Worm (Caenorhabditis elegans) whole organism, late embryonic: ENCODE results near the gene sri-21.
"Not testable (repeated sequence)": the region's sequence is repeated elsewhere in the genome, so short reads cannot be mapped to it uniquely, and the experiment has no call there.

Experiments used
- F13H6.1 ChIP-seq: sonication (generic microtip); optimal IDR thresholded peaks from 2 replicates; lab custom pipeline; 2016; ENCODE audit warnings: missing genetic modification characterization, missing compliant biosample characterization
- ahr-1 ChIP-seq: sonication (generic microtip); optimal IDR thresholded peaks from 2 replicates; lab custom pipeline; 2016; ENCODE audit warnings: missing genetic modification characterization, missing compliant biosample characterization
- ceh-14 ChIP-seq: sonication (generic microtip); optimal IDR thresholded peaks from 2 replicates; lab custom pipeline; 2016; ENCODE audit warnings: missing genotype, missing genetic modification characterization, missing compliant biosample characterization
- ceh-2 ChIP-seq: sonication (generic microtip); optimal IDR thresholded peaks from 2 replicates; lab custom pipeline; 2016; ENCODE audit warnings: missing genotype, missing genetic modification characterization, missing compliant biosample characterization
- ceh-31 ChIP-seq: sonication (generic microtip); optimal IDR thresholded peaks from 2 replicates; lab custom pipeline; 2016; ENCODE audit warnings: missing genetic modification characterization, missing compliant biosample characterization
- ceh-34 ChIP-seq: sonication (generic microtip); optimal IDR thresholded peaks from 2 replicates; lab custom pipeline; 2016; ENCODE audit warnings: mild to moderate bottlenecking, missing genetic modification characterization, missing compliant biosample characterization
- ceh-48 ChIP-seq: sonication (generic microtip); optimal IDR thresholded peaks from 2 replicates; lab custom pipeline; 2016; ENCODE audit warnings: missing genetic modification characterization, inconsistent platforms, missing compliant biosample characterization
- ceh-9 ChIP-seq: sonication (generic microtip); optimal IDR thresholded peaks from 2 replicates; lab custom pipeline; 2016; ENCODE audit warnings: mild to moderate bottlenecking, missing genetic modification characterization, inconsistent platforms, missing compliant biosample characterization
- dmd-4 ChIP-seq: sonication (generic microtip); optimal IDR thresholded peaks from 2 replicates; lab custom pipeline; 2016; ENCODE audit warnings: borderline replicate concordance, missing genetic modification characterization, missing compliant biosample characterization
- elt-2 ChIP-seq: sonication (generic microtip); optimal IDR thresholded peaks from 2 replicates; lab custom pipeline; 2016; ENCODE audit warnings: missing genetic modification reagents, missing genetic modification characterization, missing compliant biosample characterization
- elt-4 ChIP-seq: sonication (generic microtip); optimal IDR thresholded peaks from 2 replicates; lab custom pipeline; 2016; ENCODE audit warnings: missing genetic modification characterization, missing compliant biosample characterization
- fax-1 ChIP-seq: sonication (generic microtip); optimal IDR thresholded peaks from 2 replicates; lab custom pipeline; 2016; ENCODE audit warnings: missing genotype, missing genetic modification characterization, missing compliant biosample characterization
- fkh-10 ChIP-seq: fragments of 150-350 bp; optimal IDR thresholded peaks from 2 replicates; lab custom pipeline; 2014; ENCODE audit warnings: missing biosample characterization, missing genetic modification reagents, missing genetic modification characterization
- hlh-15 ChIP-seq: sonication (generic microtip); optimal IDR thresholded peaks from 2 replicates; lab custom pipeline; 2016; ENCODE audit warnings: missing genetic modification characterization, missing compliant biosample characterization
- hlh-30 ChIP-seq: sonication (generic microtip); optimal IDR thresholded peaks from 2 replicates; lab custom pipeline; 2017; ENCODE audit warnings: antibody characterized with exemption, missing genetic modification characterization, missing compliant biosample characterization; ENCODE audit not compliant: insufficient read depth
- hlh-8 ChIP-seq: sonication (generic microtip); optimal IDR thresholded peaks from 2 replicates; lab custom pipeline; 2016; ENCODE audit warnings: missing genotype, missing genetic modification characterization, missing compliant biosample characterization
- lim-6 ChIP-seq: sonication (generic microtip); optimal IDR thresholded peaks from 2 replicates; lab custom pipeline; 2016; ENCODE audit warnings: missing genetic modification characterization, missing compliant biosample characterization
- nhr-11 ChIP-seq: fragments of 150-350 bp; optimal IDR thresholded peaks from 2 replicates; lab custom pipeline; 2014; ENCODE audit warnings: missing biosample characterization, missing genetic modification characterization
- npax-4 ChIP-seq: sonication (generic microtip); optimal IDR thresholded peaks from 2 replicates; lab custom pipeline; 2016; ENCODE audit warnings: missing genetic modification characterization, missing compliant biosample characterization
- odd-2 ChIP-seq: sonication (generic microtip); optimal IDR thresholded peaks from 2 replicates; lab custom pipeline; 2017; ENCODE audit warnings: antibody characterized with exemption, mild to moderate bottlenecking, missing genetic modification characterization, missing compliant biosample characterization
- pat-9 ChIP-seq: fragments of 200-800 bp; sonication (Bioruptor generic); optimal IDR thresholded peaks from 2 replicates; lab custom pipeline; 2018; ENCODE audit warnings: mild to moderate bottlenecking, missing genetic modification characterization, moderate library complexity, missing compliant biosample characterization
- pax-1 ChIP-seq: fragments of 150-350 bp; optimal IDR thresholded peaks from 2 replicates; lab custom pipeline; 2014; ENCODE audit warnings: missing biosample characterization, missing genetic modification characterization
- pha-4 ChIP-seq: fragments of 150-350 bp; optimal IDR thresholded peaks from 2 replicates; lab custom pipeline; 2018; ENCODE audit warnings: missing biosample characterization, missing genetic modification reagents, missing genetic modification characterization
- ref-2 ChIP-seq: sonication (generic microtip); optimal IDR thresholded peaks from 2 replicates; lab custom pipeline; 2016; ENCODE audit warnings: missing genetic modification characterization, missing compliant biosample characterization
- rnt-1 ChIP-seq: sonication (generic microtip); optimal IDR thresholded peaks from 2 replicates; lab custom pipeline; 2016; ENCODE audit warnings: missing genetic modification characterization, missing compliant biosample characterization
- sox-2 ChIP-seq: fragments of 200-800 bp; sonication (Bioruptor generic); IDR thresholded peaks from 2 replicates; pipeline ENCODE4 v1.3.6; 2022; ENCODE audit warnings: missing genetic modification reagents, missing genetic modification characterization, missing compliant biosample characterization
- sox-4 ChIP-seq: sonication (generic microtip); optimal IDR thresholded peaks from 2 replicates; lab custom pipeline; 2017; ENCODE audit warnings: mild to moderate bottlenecking, missing genetic modification characterization, inconsistent platforms, missing compliant biosample characterization
- syd-9 ChIP-seq: sonication (generic microtip); optimal IDR thresholded peaks from 2 replicates; lab custom pipeline; 2016; ENCODE audit warnings: mild to moderate bottlenecking, missing genetic modification characterization, moderate library complexity, missing compliant biosample characterization
- tbx-2 ChIP-seq: sonication (generic microtip); optimal IDR thresholded peaks from 2 replicates; lab custom pipeline; 2016; ENCODE audit warnings: missing genetic modification characterization, missing compliant biosample characterization
- tbx-7 ChIP-seq: sonication (generic microtip); optimal IDR thresholded peaks from 2 replicates; lab custom pipeline; 2016; ENCODE audit warnings: missing genotype, missing genetic modification characterization, missing compliant biosample characterization
- ttx-3 ChIP-seq: sonication (generic microtip); optimal IDR thresholded peaks from 2 replicates; lab custom pipeline; 2016; ENCODE audit warnings: missing genetic modification reagents, missing genetic modification characterization, missing compliant biosample characterization
- unc-3 ChIP-seq, 2 experiments: fragments of 200-800 bp in 1 of 2; sonication (Bioruptor generic) in 1 of 2; sonication (generic microtip) in 1 of 2; conservative IDR thresholded peaks in 1 of 2; optimal IDR thresholded peaks in 1 of 2; 2 replicates each; pipeline versions ENCODE4 v1.3.6 to Lab custom; 2016 to 2022; ENCODE audit warnings: missing compliant biosample characterization in 2 of 2, missing genetic modification characterization in 2 of 2, missing genetic modification reagents in 1 of 2
- unc-42 ChIP-seq: sonication (generic microtip); optimal IDR thresholded peaks from 2 replicates; lab custom pipeline; 2016; ENCODE audit warnings: missing genotype, missing genetic modification characterization, missing compliant biosample characterization
- unc-55 ChIP-seq: sonication (generic microtip); optimal IDR thresholded peaks from 2 replicates; lab custom pipeline; 2017; ENCODE audit warnings: missing biosample characterization, missing genetic modification reagents, missing genetic modification characterization
- zip-5 ChIP-seq: sonication (generic microtip); optimal IDR thresholded peaks from 2 replicates; lab custom pipeline; 2016; ENCODE audit warnings: missing genetic modification characterization, missing compliant biosample characterization
- ztf-16 ChIP-seq: sonication (generic microtip); optimal IDR thresholded peaks from 2 replicates; lab custom pipeline; 2017; ENCODE audit warnings: missing genetic modification characterization, missing compliant biosample characterization

sri-21 gene

ce11 chrV:3549553-3549952 lies at the start of gene sri-21:
Gene sri-21 (plus strand): TSS chrV:3549853.
- no peak for TF ChIP-seq pat-9 (tag; lab: Kevin White, UChicago)
- TF ChIP-seq sox-2 (GFP tag; lab: Robert Waterston, UW), result no peak
- TF ChIP-seq pax-1, result no peak
- no peak for TF ChIP-seq F13H6.1 (tag; lab: Kevin White, UChicago)
- TF ChIP-seq ceh-2 (tag; lab: Kevin White, UChicago), result no peak
- no peak for TF ChIP-seq odd-2 (tag; lab: Kevin White, UChicago)
- TF ChIP-seq ceh-14, result no peak

- TF ChIP-seq rnt-1 (tag; lab: Kevin White, UChicago), result no peak
- no peak for TF ChIP-seq hlh-30
- no peak for TF ChIP-seq lim-6
- no peak for TF ChIP-seq elt-4 (tag; lab: Kevin White, UChicago)
- no peak for TF ChIP-seq nhr-11 (tag; lab: Kevin White, UChicago)
- TF ChIP-seq fkh-10 (GFP tag; lab: Kevin White, UChicago), result no peak
- TF ChIP-seq sox-2 (GFP tag; lab: Robert Waterston, UW), result no peak
- no peak for TF ChIP-seq tbx-7 (tag; lab: Kevin White, UChicago)
- TF ChIP-seq zip-5, result no peak
- no peak for TF ChIP-seq dmd-4 (tag; lab: Kevin White, UChicago)
- TF ChIP-seq ceh-9 (tag; lab: Kevin White, UChicago), result no peak
- no peak for TF ChIP-seq ceh-31 (tag; lab: Kevin White, UChicago)
- TF ChIP-seq tbx-2 (tag; lab: Kevin White, UChicago), result no peak
- TF ChIP-seq sox-4 (tag; lab: Kevin White, UChicago), result no peak
- no peak for TF ChIP-seq elt-2 (tag; lab: Kevin White, UChicago)
- no peak for TF ChIP-seq ceh-34
- no peak for TF ChIP-seq fax-1 (tag; lab: Kevin White, UChicago)
- no peak for TF ChIP-seq hlh-15 (tag; lab: Kevin White, UChicago)
- TF ChIP-seq pha-4, result no peak
- TF ChIP-seq, all 69 proteins: peak for 0
Measured at ce11 chrV:3502038-3502437, 47.6 kb upstream of the sri-21 start, which contains the start of the genes C07G3.8 and C07G3.10. Gene C07G3.8 (minus strand): TSS chrV:3502138. Gene C07G3.10 (plus strand): TSS chrV:3502307.

ce11 chrV:3505745-3506144 lies 43.9 kb upstream of the sri-21 start:
- peak; percentile 91 for TF ChIP-seq elt-2 (tag; lab: Kevin White, UChicago)
- no peak for TF ChIP-seq ref-2 (tag; lab: Kevin White, UChicago)
- no peak for TF ChIP-seq tbx-7 (tag; lab: Kevin White, UChicago)
- TF ChIP-seq tbx-2 (tag; lab: Kevin White, UChicago), result no peak
- TF ChIP-seq ahr-1, result no peak
- TF ChIP-seq hlh-30, result no peak
- no peak for TF ChIP-seq ceh-48
- TF ChIP-seq, all 69 proteins: peak for 1

ce11 chrV:3506252-3506651 lies 43.4 kb upstream of the sri-21 start, which contains the start of gene ugt-64:
Gene ugt-64 (minus strand): TSS chrV:3506352.
- TF ChIP-seq unc-42; rnt-1 (tag; lab: Kevin White, UChicago); tbx-2 (tag; lab: Kevin White, UChicago): not testable (repeated sequence)

DNA sequence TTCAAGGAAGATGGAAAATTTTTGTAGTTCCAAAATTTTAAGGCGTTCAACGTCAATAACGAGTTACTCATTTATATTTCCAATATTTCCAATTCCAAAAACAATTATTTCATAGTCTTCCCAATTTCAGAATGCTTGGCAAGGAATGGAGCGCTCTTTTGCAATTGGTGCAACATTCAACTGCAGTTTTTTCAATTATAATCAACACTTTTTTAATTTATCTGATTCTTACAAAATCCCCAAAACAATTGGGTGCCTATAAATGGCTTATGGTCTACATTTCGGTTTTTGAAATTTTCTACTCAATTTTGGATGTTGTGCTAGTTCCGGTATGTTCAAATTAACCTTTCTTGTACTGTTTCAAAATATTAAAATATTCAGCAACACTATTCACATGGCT lies 42.0 kb upstream of the sri-21 start, which contains the start of gene str-225:
TSS of gene str-225 (plus strand) at position 132 of the 400 bp plus-strand sequence.
- TF ChIP-seq ttx-3 (tag; lab: Kevin White, UChicago), result no peak
- TF ChIP-seq hlh-30, result no peak
- TF ChIP-seq npax-4 (tag; lab: Kevin White, UChicago), result no peak
- no peak for TF ChIP-seq hlh-8 (tag; lab: Kevin White, UChicago)
- no peak for TF ChIP-seq syd-9 (tag; lab: Kevin White, UChicago)
- TF ChIP-seq, all 69 proteins: peak for 0

ce11 chrV:3509878-3510277 lies 39.8 kb upstream of the sri-21 start, which contains the start of gene str-228:
Gene str-228 (plus strand): TSS chrV:3510178.
- TF ChIP-seq unc-55 (no peak), tbx-2 (tag; lab: Kevin White, UChicago) (no peak), ceh-48 (no peak), unc-3 (GFP tag; conservative IDR thresholded peaks at IDR 0.05; lab: Robert Waterston, UW) (no peak), unc-3 (tag; optimal IDR thresholded peaks at IDR 0.05; lab: Kevin White, UChicago) (no peak), ztf-16 (tag; lab: Kevin White, UChicago) (no peak)
